Fruit fly (Drosophila melanogaster): Measurements from ENCODE around the gene CG13361.
A peak's percentile ranks its signal among the peaks of the same experiment; 100 is the strongest.

dm6 chrX:779344-779743 lies 25.9 kb upstream of the CG13361 start:
- TF ChIP-seq CG8301 (tag; optimal IDR thresholded peaks at IDR 0.05) (peak; percentile 55), D1 (tag; optimal IDR thresholded peaks at IDR 0.05) (no peak), CG10348 (GFP tag; IDR thresholded peaks at IDR 0.05) (no peak), Pif1B (GFP tag; optimal IDR thresholded peaks at IDR 0.05) (peak; percentile 56), rn (GFP tag; IDR thresholded peaks at IDR 0.05) (no peak), CG4496 (GFP tag; IDR thresholded peaks at IDR 0.05) (0 out of 3 replicates have a peak, but pooled peaks have one; percentile 11), CG13204 (GFP tag; optimal IDR thresholded peaks at IDR 0.05) (peak; percentile 29), fd96Ca (GFP tag; IDR thresholded peaks at IDR 0.05) (no peak), Ets98B (GFP tag; IDR thresholded peaks at IDR 0.05) (0 out of 2 replicates have a peak, but pooled peaks have one; percentile 14), CG15710 (tag; optimal IDR thresholded peaks at IDR 0.05) (peak; percentile 59), CG12605 (GFP tag; IDR thresholded peaks at IDR 0.05) (no peak), CG32121 (GFP tag; IDR thresholded peaks at IDR 0.05) (0 out of 2 replicates have a peak, but pooled peaks have one; percentile 16), EcR (GFP tag; optimal IDR thresholded peaks at IDR 0.05) (peak; percentile 52), CG14655 (GFP tag; optimal IDR thresholded peaks at IDR 0.05) (no peak)

Measured in whole organism, pupa.